Fruit fly (Drosophila melanogaster) whole organism, embryonic: ENCODE results near the gene Elp4.

Source experiments
- Ada2b ChIP-seq: fragments of 200-800 bp; sonication (Bioruptor generic); IDR thresholded peaks from 2 replicates; pipeline ENCODE4 v1.3.6; 2022; ENCODE audit warnings: missing biosample characterization, missing genetic modification characterization
- CG10462 ChIP-seq: fragments of 200-800 bp; sonication (Bioruptor generic); optimal IDR thresholded peaks from 2 replicates; lab custom pipeline; 2016; ENCODE audit warnings: missing biosample characterization, missing genetic modification characterization
- CG10959 ChIP-seq: fragments of 200-800 bp; sonication (Bioruptor generic); IDR thresholded peaks from 2 replicates; pipeline ENCODE4 v1.3.6; 2022; ENCODE audit warnings: missing biosample characterization, missing genetic modification characterization
- CG11085 ChIP-seq: fragments of 200-800 bp; sonication (Bioruptor generic); IDR thresholded peaks from 2 replicates; pipeline ENCODE4 v1.3.6; 2022; ENCODE audit warnings: missing biosample characterization, missing genetic modification characterization
- CG12769 ChIP-seq: fragments of 200-800 bp; sonication (Bioruptor generic); optimal IDR thresholded peaks from 2 replicates; lab custom pipeline; 2019; ENCODE audit warnings: missing biosample characterization, mild to moderate bottlenecking, missing genetic modification characterization, moderate library complexity
- CG14860 ChIP-seq: fragments of 200-800 bp; sonication (Bioruptor generic); IDR thresholded peaks from 3 replicates; pipeline ENCODE4 v1.3.6; 2022; ENCODE audit warnings: missing biosample characterization, missing genetic modification characterization; ENCODE audit not compliant: partially characterized antibody
- CG15073 ChIP-seq: fragments of 200-800 bp; sonication (Bioruptor generic); optimal IDR thresholded peaks from 2 replicates; lab custom pipeline; 2016; ENCODE audit warnings: missing biosample characterization, missing genetic modification characterization
- CG15601 ChIP-seq: fragments of 200-800 bp; sonication (Bioruptor generic); optimal IDR thresholded peaks from 3 replicates; lab custom pipeline; 2019; ENCODE audit warnings: missing biosample characterization, mild to moderate bottlenecking, missing genetic modification characterization, moderate library complexity
- CG16863 ChIP-seq: fragments of 200-800 bp; sonication (Bioruptor generic); optimal IDR thresholded peaks from 3 replicates; lab custom pipeline; 2016; ENCODE audit warnings: missing biosample characterization, missing genetic modification characterization
- CG31388 ChIP-seq: fragments of 200-800 bp; sonication (Bioruptor generic); optimal IDR thresholded peaks from 2 replicates; lab custom pipeline; 2016; ENCODE audit warnings: missing biosample characterization, missing genetic modification characterization
- CG31441 ChIP-seq: fragments of 200-800 bp; sonication (Bioruptor generic); IDR thresholded peaks from 2 replicates; pipeline ENCODE4 v1.3.6; 2022; ENCODE audit warnings: missing biosample characterization, missing genetic modification characterization
- CG6689 ChIP-seq: fragments of 200-800 bp; sonication (Bioruptor generic); IDR thresholded peaks from 2 replicates; pipeline ENCODE4 v1.3.6; 2022; ENCODE audit warnings: missing biosample characterization, missing genetic modification characterization
- CG7745 ChIP-seq: fragments of 200-800 bp; sonication (Bioruptor generic); optimal IDR thresholded peaks from 2 replicates; lab custom pipeline; 2018; ENCODE audit warnings: missing biosample characterization, mild to moderate bottlenecking, missing genetic modification characterization, moderate library complexity
- CG8924 ChIP-seq: fragments of 200-800 bp; optimal IDR thresholded peaks from 3 replicates; lab custom pipeline; 2019; ENCODE audit warnings: missing biosample characterization, mild to moderate bottlenecking, missing genetic modification characterization, moderate library complexity
- Camta ChIP-seq: fragments of 200-800 bp; sonication (Bioruptor generic); optimal IDR thresholded peaks from 2 replicates; lab custom pipeline; 2016; ENCODE audit warnings: missing biosample characterization, missing genetic modification characterization
- CrebB ChIP-seq: fragments of 200-800 bp; sonication (Bioruptor generic); optimal IDR thresholded peaks from 3 replicates; lab custom pipeline; 2018; ENCODE audit warnings: missing biosample characterization, mild to moderate bottlenecking, missing genetic modification characterization
- D19B ChIP-seq: fragments of 200-800 bp; sonication (Bioruptor generic); optimal IDR thresholded peaks from 2 replicates; lab custom pipeline; 2017; ENCODE audit warnings: missing biosample characterization, mild to moderate bottlenecking, missing genetic modification characterization
- Ets65A ChIP-seq: fragments of 200-800 bp; sonication (Bioruptor generic); peaks from one replicate; lab custom pipeline; 2016; ENCODE audit warnings: missing biosample characterization, missing genetic modification characterization
- HmgD ChIP-seq: fragments of 200-800 bp; sonication (Bioruptor generic); optimal IDR thresholded peaks from 3 replicates; lab custom pipeline; 2016; ENCODE audit warnings: missing biosample characterization, missing genetic modification characterization
- HmgZ ChIP-seq: fragments of 200-800 bp; sonication (Bioruptor generic); optimal IDR thresholded peaks from 2 replicates; lab custom pipeline; 2018; ENCODE audit warnings: missing biosample characterization, mild to moderate bottlenecking, missing genetic modification characterization
- MBD-R2 ChIP-seq: fragments of 200-800 bp; sonication (Bioruptor generic); IDR thresholded peaks from 2 replicates; pipeline ENCODE4 v1.3.6; 2022; ENCODE audit warnings: missing biosample characterization, missing genetic modification characterization
- Myb ChIP-seq: fragments of 200-800 bp; sonication (Bioruptor generic); optimal IDR thresholded peaks from 2 replicates; lab custom pipeline; 2016; ENCODE audit warnings: missing biosample characterization, missing genetic modification characterization
- NC2α ChIP-seq: fragments of 200-800 bp; sonication (Bioruptor generic); optimal IDR thresholded peaks from 2 replicates; lab custom pipeline; 2016; ENCODE audit warnings: missing biosample characterization, missing genetic modification characterization
- Ptx1 ChIP-seq: fragments of 200-800 bp; sonication (Bioruptor generic); IDR thresholded peaks from 2 replicates; pipeline ENCODE4 v1.3.6; 2022; ENCODE audit warnings: missing biosample characterization, missing genetic modification characterization
- Sox100B ChIP-seq: fragments of 200-800 bp; sonication (Bioruptor generic); optimal IDR thresholded peaks from 3 replicates; lab custom pipeline; 2018; ENCODE audit warnings: missing biosample characterization, mild to moderate bottlenecking, missing genetic modification characterization
- Spps ChIP-seq: fragments of 200-800 bp; sonication (Bioruptor generic); optimal IDR thresholded peaks from 2 replicates; lab custom pipeline; 2018; ENCODE audit warnings: missing biosample characterization, mild to moderate bottlenecking, missing genetic modification characterization
- Sry-δ ChIP-seq: fragments of 200-800 bp; sonication (Bioruptor generic); optimal IDR thresholded peaks from 2 replicates; lab custom pipeline; 2016; ENCODE audit warnings: missing biosample characterization, missing genetic modification characterization
- TFAM ChIP-seq: fragments of 200-800 bp; sonication (Bioruptor generic); optimal IDR thresholded peaks from 2 replicates; lab custom pipeline; 2017; ENCODE audit warnings: missing biosample characterization, missing genetic modification characterization, inconsistent platforms
- ash1 ChIP-seq: fragments of 200-800 bp; sonication (Bioruptor generic); optimal IDR thresholded peaks from 2 replicates; lab custom pipeline; 2018; ENCODE audit warnings: missing biosample characterization, mild to moderate bottlenecking, missing genetic modification characterization
- btn ChIP-seq: fragments of 200-800 bp; sonication (Bioruptor generic); optimal IDR thresholded peaks from 2 replicates; lab custom pipeline; 2016; ENCODE audit warnings: missing biosample characterization, missing genetic modification characterization
- cas ChIP-seq: fragments of 200-800 bp; sonication (Bioruptor generic); IDR thresholded peaks from 2 replicates; pipeline ENCODE4 v1.3.6; 2022; ENCODE audit warnings: missing biosample characterization, missing genetic modification characterization
- caup ChIP-seq: fragments of 200-800 bp; sonication (Bioruptor generic); optimal IDR thresholded peaks from 3 replicates; lab custom pipeline; 2017; ENCODE audit warnings: missing biosample characterization, mild to moderate bottlenecking, missing genetic modification characterization, moderate library complexity; ENCODE audit not compliant: severe bottlenecking
- cg ChIP-seq: fragments of 200-800 bp; sonication (Bioruptor generic); optimal IDR thresholded peaks from 3 replicates; lab custom pipeline; 2019; ENCODE audit warnings: missing biosample characterization, mild to moderate bottlenecking, missing genetic modification characterization, moderate library complexity
- crol ChIP-seq: fragments of 200-800 bp; sonication (Bioruptor generic); IDR thresholded peaks from 2 replicates; pipeline ENCODE4 v1.3.6; 2022; ENCODE audit warnings: missing biosample characterization, missing genetic modification characterization
- dmrt99B ChIP-seq: fragments of 200-800 bp; sonication (Bioruptor generic); optimal IDR thresholded peaks from 2 replicates; lab custom pipeline; 2018; ENCODE audit warnings: missing biosample characterization, mild to moderate bottlenecking, missing genetic modification characterization, moderate library complexity
- fru ChIP-seq: fragments of >200 bp; optimal IDR thresholded peaks from 2 replicates; lab custom pipeline; 2017
- ftz-f1 ChIP-seq: fragments of 200-800 bp; sonication (Bioruptor generic); optimal IDR thresholded peaks from 2 replicates; lab custom pipeline; 2016; ENCODE audit warnings: missing biosample characterization, missing genetic modification characterization
- gfzf ChIP-seq: fragments of 200-800 bp; sonication (Bioruptor generic); optimal IDR thresholded peaks from 2 replicates; lab custom pipeline; 2016; ENCODE audit warnings: missing biosample characterization, mild to moderate bottlenecking, missing genetic modification characterization, moderate library complexity
- grau ChIP-seq: fragments of 200-800 bp; optimal IDR thresholded peaks from 3 replicates; lab custom pipeline; 2019; ENCODE audit warnings: missing biosample characterization, mild to moderate bottlenecking, missing genetic modification characterization, moderate library complexity
- gro ChIP-seq: fragments of 200-800 bp; sonication (Bioruptor generic); optimal IDR thresholded peaks from 2 replicates; lab custom pipeline; 2016; ENCODE audit warnings: missing biosample characterization, missing genetic modification characterization
- gsb ChIP-seq: fragments of 200-800 bp; sonication (Bioruptor generic); IDR thresholded peaks from 2 replicates; pipeline ENCODE4 v1.3.6; 2022; ENCODE audit warnings: missing biosample characterization, missing genetic modification characterization
- h ChIP-seq: fragments of >200 bp; optimal IDR thresholded peaks from 2 replicates; lab custom pipeline; 2017
- ham ChIP-seq: fragments of 200-800 bp; sonication (Bioruptor generic); IDR thresholded peaks from 2 replicates; pipeline ENCODE4 v1.3.6; 2022; ENCODE audit warnings: missing biosample characterization, missing genetic modification characterization
- ken ChIP-seq: fragments of 200-800 bp; sonication (Bioruptor generic); IDR thresholded peaks from 3 replicates; pipeline ENCODE4 v1.3.6; 2022; ENCODE audit warnings: missing biosample characterization, missing genetic modification characterization
- org-1 ChIP-seq: fragments of 200-800 bp; sonication (Bioruptor generic); optimal IDR thresholded peaks from 2 replicates; lab custom pipeline; 2017; ENCODE audit warnings: missing biosample characterization, missing genetic modification characterization
- pb ChIP-seq: fragments of 200-800 bp; sonication (Bioruptor generic); optimal IDR thresholded peaks from 3 replicates; lab custom pipeline; 2016; ENCODE audit warnings: missing biosample characterization, missing genetic modification characterization
- peb ChIP-seq: fragments of 200-800 bp; sonication (Bioruptor generic); IDR thresholded peaks from 2 replicates; pipeline ENCODE4 v1.3.6; 2022; ENCODE audit warnings: missing biosample characterization, missing genetic modification characterization
- run ChIP-seq: fragments of 200-800 bp; sonication (Bioruptor generic); optimal IDR thresholded peaks from 3 replicates; lab custom pipeline; 2018; ENCODE audit warnings: missing biosample characterization, mild to moderate bottlenecking, missing genetic modification characterization
- schlank ChIP-seq: fragments of 200-800 bp; sonication (Bioruptor generic); optimal IDR thresholded peaks from 2 replicates; lab custom pipeline; 2018; ENCODE audit warnings: missing biosample characterization, mild to moderate bottlenecking, missing genetic modification characterization
- stwl ChIP-seq: fragments of 200-800 bp; sonication (Bioruptor generic); optimal IDR thresholded peaks from 3 replicates; lab custom pipeline; 2018; ENCODE audit warnings: missing biosample characterization, mild to moderate bottlenecking, missing genetic modification characterization, moderate library complexity
- wor ChIP-seq: fragments of 200-800 bp; sonication (Bioruptor generic); IDR thresholded peaks from 2 replicates; pipeline ENCODE4 v1.3.6; 2022; ENCODE audit warnings: missing biosample characterization, missing genetic modification characterization
- zen2 ChIP-seq: fragments of 200-800 bp; sonication (Bioruptor generic); IDR thresholded peaks from 3 replicates; pipeline ENCODE4 v1.3.6; 2022; ENCODE audit warnings: missing biosample characterization, missing genetic modification characterization; ENCODE audit not compliant: partially characterized antibody

Gene Elp4

dm6 chr2L:5523848-5524473 lies at the start of gene Elp4, which contains the start of gene Vps52 (continued):
- peak; percentile 57; the same call in 1 of the 2 replicates for TF ChIP-seq CG11085 (GFP tag; lab: Robert Waterston, UW)
- TF ChIP-seq wor (GFP tag; lab: Robert Waterston, UW), result no peak; the same call in 1 of the 2 replicates
- TF ChIP-seq peb (GFP tag; lab: Robert Waterston, UW), result peak; percentile 36; the same call in 1 of the 2 replicates
- TF ChIP-seq fru (lab: Kevin White, UChicago), result no peak
- peak; percentile 76 for TF ChIP-seq Sry-δ (GFP tag; lab: Kevin White, UChicago)
- TF ChIP-seq gfzf, result peak; percentile 0
- no peak for TF ChIP-seq run
- no peak for TF ChIP-seq NC2α (GFP tag; lab: Kevin White, UChicago)
- TF ChIP-seq Myb (GFP tag; lab: Kevin White, UChicago), result peak; percentile 12
- no peak for TF ChIP-seq pb (GFP tag; lab: Kevin White, UChicago)
- no peak for TF ChIP-seq TFAM
- peak; percentile 81 for TF ChIP-seq CG6689 (GFP tag; lab: Robert Waterston, UW)
- TF ChIP-seq gro, result peak; percentile 56
- TF ChIP-seq gsb, result no peak
- no peak for TF ChIP-seq CrebB (tag; lab: Kevin White, UChicago)
- TF ChIP-seq CG12769 (tag; lab: Kevin White, UChicago), result no peak
- TF ChIP-seq CG15601, result peak; percentile 69
- no peak for TF ChIP-seq cg (GFP tag; lab: Kevin White, UChicago)
- TF ChIP-seq CG10462 (GFP tag; lab: Kevin White, UChicago), result peak; percentile 8
- TF ChIP-seq Camta (GFP tag; lab: Kevin White, UChicago), result peak; percentile 51
- TF ChIP-seq zen2 (GFP tag; lab: Robert Waterston, UW), result peak; percentile 64; the same call in 2 of the 3 replicates
- TF ChIP-seq crol, result no peak
- no peak; the same call in 1 of the 2 replicates for TF ChIP-seq CG31441 (GFP tag; lab: Robert Waterston, UW)
- peak; percentile 78 for TF ChIP-seq CG8924
- peak; percentile 72; the same call in 2 of the 3 replicates for TF ChIP-seq CG14860 (GFP tag; lab: Robert Waterston, UW)
- no peak for TF ChIP-seq CG7745 (tag; lab: Kevin White, UChicago)
- TF ChIP-seq Spps (tag; lab: Kevin White, UChicago), result peak; percentile 50
- TF ChIP-seq Sox100B (GFP tag; lab: Kevin White, UChicago), result no peak
- no peak for TF ChIP-seq btn (GFP tag; lab: Kevin White, UChicago)
- peak; percentile 19 for TF ChIP-seq CG15073 (GFP tag; lab: Kevin White, UChicago)
- no peak for TF ChIP-seq HmgD (GFP tag; lab: Kevin White, UChicago)
- TF ChIP-seq Ptx1 (GFP tag; lab: Robert Waterston, UW), result peak; percentile 68
- TF ChIP-seq grau (tag; lab: Kevin White, UChicago), result peak; percentile 82
- TF ChIP-seq ken (GFP tag; lab: Robert Waterston, UW), result peak; percentile 56; the same call in 1 of the 3 replicates
- peak; percentile 36 for TF ChIP-seq stwl (tag; lab: Kevin White, UChicago)
- TF ChIP-seq ftz-f1, result no peak
- TF ChIP-seq D19B (GFP tag; lab: Kevin White, UChicago), result no peak
- TF ChIP-seq HmgZ (tag; lab: Kevin White, UChicago), result peak; percentile 66
- TF ChIP-seq ham (GFP tag; lab: Robert Waterston, UW), result no peak
- TF ChIP-seq ash1 (GFP tag; lab: Kevin White, UChicago), result no peak
- TF ChIP-seq CG31388 (GFP tag; lab: Kevin White, UChicago), result peak; percentile 37
- TF ChIP-seq MBD-R2 (GFP tag; lab: Robert Waterston, UW), result peak; percentile 67
- peak; percentile 56 for TF ChIP-seq Ada2b (GFP tag; lab: Robert Waterston, UW)
- peak; percentile 43 for TF ChIP-seq CG16863 (GFP tag; lab: Kevin White, UChicago)
- no peak for TF ChIP-seq org-1 (GFP tag; lab: Kevin White, UChicago)
- no peak for TF ChIP-seq caup (GFP tag; lab: Kevin White, UChicago)
- peak; percentile 85 for TF ChIP-seq Ets65A (GFP tag; lab: Kevin White, UChicago)
- TF ChIP-seq schlank, result no peak
- TF ChIP-seq dmrt99B (tag; lab: Kevin White, UChicago), result no peak
- TF ChIP-seq cas (GFP tag; lab: Robert Waterston, UW), result no peak
- no peak for TF ChIP-seq CG10959 (GFP tag; lab: Robert Waterston, UW)
- no peak for TF ChIP-seq h (lab: Kevin White, UChicago)
